Worm (Caenorhabditis elegans) whole organism, L3 larva: ENCODE measurements around the gene C03H5.5.

ENCODE experiments used
- egl-27 ChIP-seq: sonication (generic microtip); optimal IDR thresholded peaks from 4 replicates; lab custom pipeline; 2017; ENCODE audit warnings: missing biosample characterization, missing genetic modification reagents, missing genetic modification characterization
- fos-1 ChIP-seq: fragments of 150-350 bp; optimal IDR thresholded peaks from 2 replicates; lab custom pipeline; 2014; ENCODE audit warnings: missing biosample characterization, missing genetic modification characterization
- lin-39 ChIP-seq: fragments of 150-350 bp; optimal IDR thresholded peaks from 2 replicates; lab custom pipeline; 2018; ENCODE audit warnings: missing biosample characterization, missing genetic modification reagents, missing genetic modification characterization
- mdl-1 ChIP-seq: fragments of 150-350 bp; optimal IDR thresholded peaks from 2 replicates; lab custom pipeline; 2014; ENCODE audit warnings: missing biosample characterization, missing genetic modification characterization
- nfya-1 ChIP-seq: sonication (generic microtip); optimal IDR thresholded peaks from 2 replicates; lab custom pipeline; 2017; ENCODE audit warnings: missing genetic modification characterization, mild to moderate bottlenecking, missing compliant biosample characterization, antibody characterized with exemption, moderate library complexity; ENCODE audit not compliant: insufficient read depth
- nhr-237 ChIP-seq: fragments of 150-350 bp; optimal IDR thresholded peaks from 2 replicates; lab custom pipeline; 2014; ENCODE audit warnings: missing biosample characterization, missing genetic modification characterization
- nhr-76 ChIP-seq: fragments of 150-350 bp; sonication (generic microtip); optimal IDR thresholded peaks from 5 replicates; lab custom pipeline; 2014; ENCODE audit warnings: missing biosample characterization, missing genetic modification characterization
- sea-2 ChIP-seq: fragments of 150-350 bp; sonication (generic microtip); optimal IDR thresholded peaks from 4 replicates; lab custom pipeline; 2014; ENCODE audit warnings: missing biosample characterization, missing genetic modification reagents, missing genetic modification characterization
- snpc-4 ChIP-seq: fragments of 150-350 bp; optimal IDR thresholded peaks from 2 replicates; lab custom pipeline; 2014; ENCODE audit warnings: missing biosample characterization, missing genetic modification characterization
- tbx-2 ChIP-seq: sonication (generic microtip); optimal IDR thresholded peaks from 2 replicates; lab custom pipeline; 2016; ENCODE audit warnings: mild to moderate bottlenecking, missing genetic modification characterization, missing compliant biosample characterization
- ztf-4 ChIP-seq: fragments of 150-350 bp; optimal IDR thresholded peaks from 2 replicates; lab custom pipeline; 2014; ENCODE audit warnings: missing biosample characterization, missing genetic modification characterization

DNA sequence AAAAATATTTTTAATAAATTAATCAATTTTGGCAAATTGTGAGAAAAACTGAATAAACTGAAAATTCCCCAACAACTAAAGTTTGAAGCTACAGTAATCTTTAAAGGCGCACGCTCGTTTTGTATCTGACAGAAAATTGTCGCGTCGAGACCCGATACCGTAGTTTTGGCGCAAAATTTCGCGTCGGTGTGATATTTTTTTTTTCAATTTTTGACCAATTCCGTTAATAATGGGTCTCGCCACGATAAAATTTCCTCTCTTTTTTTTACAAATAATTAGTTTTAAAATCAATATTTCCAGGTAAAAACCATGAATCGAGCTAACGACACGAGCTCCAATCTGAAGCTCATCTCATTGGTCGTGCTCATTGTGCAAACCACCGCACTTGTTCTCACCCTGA is 3.4 kb upstream of the C03H5.5 start, which contains the start of gene nstp-4:
- TF ChIP-seq lin-39 (no peak), fos-1 (tag; lab: Kevin White, UChicago) (no peak), ztf-4 (no peak), nhr-237 (tag; lab: Kevin White, UChicago) (no peak), sea-2 (no peak), egl-27 (tag; lab: Kevin White, UChicago) (no peak), snpc-4 (tag; lab: Kevin White, UChicago) (no peak), tbx-2 (tag; lab: Kevin White, UChicago) (no peak), nfya-1 (tag; lab: Kevin White, UChicago) (no peak), nhr-76 (tag; lab: Kevin White, UChicago) (no peak), mdl-1 (no peak)
